Worm (Caenorhabditis elegans): ENCODE measurements around the gene ham-1.

Gene ham-1

DNA sequence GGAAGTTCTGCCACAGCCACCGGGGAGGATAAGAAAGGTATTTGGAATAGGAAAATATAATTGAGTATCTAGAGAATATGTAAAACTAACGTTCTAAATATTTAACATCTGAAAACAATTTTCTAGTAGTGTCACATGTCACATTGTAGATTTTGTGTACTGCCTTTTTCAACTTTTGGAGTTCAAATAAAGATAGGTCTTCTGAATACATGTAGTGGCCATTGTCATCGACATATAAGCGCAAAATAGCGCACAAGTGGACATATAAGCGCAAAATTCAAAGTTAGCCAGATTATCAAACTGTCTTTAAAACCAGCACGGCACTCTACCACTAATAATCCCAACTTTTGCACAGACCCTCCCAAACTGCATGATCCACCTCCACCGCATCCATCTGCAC lies 32.3 kb downstream of the ham-1 start:
- TF ChIP-seq jun-1 (tag; optimal IDR thresholded peaks at IDR 0.05) (no peak), unc-62 (GFP tag; optimal IDR thresholded peaks at IDR 0.05) (no peak), ceh-28 (tag; optimal IDR thresholded peaks at IDR 0.05) (no peak), nhr-12 (tag; optimal IDR thresholded peaks at IDR 0.05) (no peak), mml-1 (tag; optimal IDR thresholded peaks at IDR 0.05) (no peak), elt-3 (tag; optimal IDR thresholded peaks at IDR 0.05) (no peak), nfya-1 (tag; optimal IDR thresholded peaks at IDR 0.05; ENCODE audit: insufficient read depth) (no peak), zag-1 (tag; optimal IDR thresholded peaks at IDR 0.05) (no peak), ceh-16 (tag; optimal IDR thresholded peaks at IDR 0.05) (no peak), snpc-4 (tag; optimal IDR thresholded peaks at IDR 0.05) (no peak), nhr-237 (tag; optimal IDR thresholded peaks at IDR 0.05) (no peak), skn-1 (tag; optimal IDR thresholded peaks at IDR 0.05) (no peak), nhr-23 (tag; optimal IDR thresholded peaks at IDR 0.05) (no peak)

DNA sequence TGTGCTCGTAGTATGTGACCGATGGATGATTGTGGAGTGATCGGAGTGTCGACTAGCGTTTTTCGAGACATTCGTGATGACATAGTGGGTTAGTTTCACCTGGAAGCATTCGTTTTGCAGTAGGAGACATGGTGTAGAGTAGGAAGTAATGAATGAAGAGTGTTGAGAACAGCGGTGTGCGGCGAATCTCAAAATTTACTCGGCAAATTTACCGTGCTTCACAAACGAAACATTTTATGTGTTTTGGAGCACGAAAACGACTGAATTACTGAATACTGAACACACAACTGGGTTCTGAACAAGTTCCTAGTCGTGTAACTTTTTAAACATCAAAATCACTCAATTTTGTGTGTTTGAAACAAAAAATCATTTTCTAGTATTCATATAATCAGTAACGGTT lies 39.1 kb downstream of the ham-1 start, which contains the start of gene K08E7.6:
K08E7.6 (minus strand) TSS at position 101 of the 400 bp plus-strand sequence.
- TF ChIP-seq nhr-67 (tag; optimal IDR thresholded peaks at IDR 0.05), result no peak
- no peak for TF ChIP-seq snpc-4 (tag; optimal IDR thresholded peaks at IDR 0.05)
- no peak for TF ChIP-seq daf-12 (tag; optimal IDR thresholded peaks at IDR 0.05)
- TF ChIP-seq fos-1 (tag; optimal IDR thresholded peaks at IDR 0.05), result no peak
- TF ChIP-seq lin-39 (tag; optimal IDR thresholded peaks at IDR 0.05), result no peak
- no peak for TF ChIP-seq elt-1 (tag; optimal IDR thresholded peaks at IDR 0.05)
- no peak for TF ChIP-seq mdl-1 (tag; optimal IDR thresholded peaks at IDR 0.05)
- TF ChIP-seq mml-1 (tag; optimal IDR thresholded peaks at IDR 0.05), result no peak
- TF ChIP-seq aly-2 (tag; optimal IDR thresholded peaks at IDR 0.05), result no peak
- no peak for TF ChIP-seq ceh-9 (tag; optimal IDR thresholded peaks at IDR 0.05)
- no peak for TF ChIP-seq egl-27 (tag; optimal IDR thresholded peaks at IDR 0.05)
- TF ChIP-seq ztf-11 (tag; optimal IDR thresholded peaks at IDR 0.05), result no peak
- no peak for TF ChIP-seq nhr-11 (tag; optimal IDR thresholded peaks at IDR 0.05)
- no peak for TF ChIP-seq lsy-12 (tag; optimal IDR thresholded peaks at IDR 0.05)
- TF ChIP-seq ceh-82 (tag; optimal IDR thresholded peaks at IDR 0.05), result no peak
- TF ChIP-seq hmg-11 (tag; optimal IDR thresholded peaks at IDR 0.05), result no peak
- no peak for TF ChIP-seq nhr-23 (tag; optimal IDR thresholded peaks at IDR 0.05)

DNA sequence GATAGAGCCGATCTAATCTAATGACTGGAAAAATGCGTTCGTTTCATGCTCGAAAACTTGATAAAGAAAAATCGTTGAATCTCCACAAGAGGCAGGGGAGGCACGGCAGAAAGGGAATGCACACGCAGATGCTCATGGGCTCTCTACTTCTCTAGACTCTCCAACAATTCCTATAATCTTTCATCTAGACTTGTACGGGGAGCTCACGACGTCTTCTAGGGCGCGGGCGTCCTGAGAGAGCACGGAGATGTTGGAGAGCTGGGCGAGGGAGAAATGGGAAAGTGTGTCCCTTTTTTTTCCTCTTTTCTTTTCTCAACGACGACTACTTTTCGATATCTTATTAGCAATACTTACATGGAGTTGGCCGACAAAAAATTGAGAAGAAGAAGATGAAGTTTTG lies 41.2 kb downstream of the ham-1 start:
- TF ChIP-seq fkh-10 (GFP tag; optimal IDR thresholded peaks at IDR 0.05), result peak; percentile 23
- TF ChIP-seq hmg-11 (tag; optimal IDR thresholded peaks at IDR 0.05), result no peak
- peak; percentile 52 for TF ChIP-seq lin-39 (tag; optimal IDR thresholded peaks at IDR 0.05)

ce11 chrIV:12584146-12584545 lies 42.2 kb downstream of the ham-1 start:
- TF ChIP-seq ztf-11 (tag; optimal IDR thresholded peaks at IDR 0.05) (no peak), lin-39 (tag; optimal IDR thresholded peaks at IDR 0.05) (peak; percentile 76), R02D3.7 (tag; optimal IDR thresholded peaks at IDR 0.05) (no peak), nfya-1 (tag; optimal IDR thresholded peaks at IDR 0.05; ENCODE audit: insufficient read depth) (peak; percentile 32), fkh-10 (GFP tag; optimal IDR thresholded peaks at IDR 0.05) (peak; percentile 59), aly-2 (tag; optimal IDR thresholded peaks at IDR 0.05) (no peak)

DNA sequence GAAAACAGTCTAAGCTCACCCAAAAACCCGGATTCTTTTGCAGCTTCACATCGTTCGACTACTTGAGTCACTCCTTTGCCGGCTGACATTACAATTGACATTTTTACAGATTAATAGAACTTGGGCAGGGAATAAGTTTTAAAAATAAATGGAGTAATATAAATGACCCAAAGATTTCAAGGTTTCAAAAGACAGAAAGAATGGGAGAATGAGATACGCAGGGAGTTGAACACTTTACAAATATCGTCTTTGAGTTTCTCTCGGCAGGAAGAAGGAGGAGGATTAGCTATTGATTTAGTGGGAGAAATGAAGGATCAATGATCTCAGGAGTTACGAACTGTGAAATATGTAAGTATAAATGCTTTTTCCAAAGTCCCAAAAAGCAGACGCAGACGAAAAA lies 44.0 kb downstream of the ham-1 start, which contains the start of gene K08E7.8:
K08E7.8 (minus strand) TSS at position 101 of the 400 bp plus-strand sequence.
- no peak for TF ChIP-seq elt-2 (tag; optimal IDR thresholded peaks at IDR 0.05)
- no peak for TF ChIP-seq lsy-12 (tag; optimal IDR thresholded peaks at IDR 0.05)
- no peak for TF ChIP-seq ztf-4 (tag; optimal IDR thresholded peaks at IDR 0.05)

- TF ChIP-seq unc-62 (GFP tag; optimal IDR thresholded peaks at IDR 0.05) (no peak), egl-5 (tag; optimal IDR thresholded peaks at IDR 0.05) (no peak), aly-2 (tag; optimal IDR thresholded peaks at IDR 0.05) (no peak)
These were observed 48.4 kb downstream of the ham-1 start, which contains the start of gene cul-6 for ce11 chrIV:12590373-12590772. Gene cul-6, minus strand, starts transcription at chrIV:12590451.

All from whole organism, L3 larva.